Comparison of ENCODE assay signal across 5 worm cellular contexts in genomic region chrX:12693150-12693589, ce11.
TF ChIP-seq lines count a peak whose summit lies in the region.

No protein-coding gene starts in this region.

TF ChIP-seq in whole organism, L1 larva, 84 proteins besides CTCF, POLR2A, EP300 and RAD21:
- TF ChIP-seq swsn-7 (tag; optimal IDR thresholded peaks at IDR 0.05; lab: Kevin White, UChicago): peak; percentile 5
- peak; percentile 6 for TF ChIP-seq nhr-71 (tag; optimal IDR thresholded peaks at IDR 0.05; lab: Kevin White, UChicago)
- peak; percentile 21 for TF ChIP-seq nhr-47 (tag; optimal IDR thresholded peaks at IDR 0.05; lab: Kevin White, UChicago)
- TF ChIP-seq zag-1 (tag; optimal IDR thresholded peaks at IDR 0.05; lab: Kevin White, UChicago): no peak
- no peak for TF ChIP-seq irx-1 (tag; optimal IDR thresholded peaks at IDR 0.05; lab: Kevin White, UChicago)

TF ChIP-seq in whole organism, L3 larva, 47 proteins besides CTCF, POLR2A, EP300 and RAD21:
- TF ChIP-seq nhr-23 (tag; optimal IDR thresholded peaks at IDR 0.05; lab: Kevin White, UChicago): no peak
- no peak for TF ChIP-seq lin-39 (tag; optimal IDR thresholded peaks at IDR 0.05; lab: Kevin White, UChicago)
- TF ChIP-seq R02D3.7 (tag; optimal IDR thresholded peaks at IDR 0.05; lab: Kevin White, UChicago): no peak
- no peak for TF ChIP-seq ceh-82 (tag; optimal IDR thresholded peaks at IDR 0.05; lab: Kevin White, UChicago)
- TF ChIP-seq ZK546.5 (tag; optimal IDR thresholded peaks at IDR 0.05; lab: Kevin White, UChicago): no peak
- no peak for TF ChIP-seq nhr-11 (tag; optimal IDR thresholded peaks at IDR 0.05; lab: Kevin White, UChicago)
- TF ChIP-seq ceh-28 (tag; optimal IDR thresholded peaks at IDR 0.05; lab: Kevin White, UChicago): no peak
- no peak for TF ChIP-seq sea-2 (GFP tag; optimal IDR thresholded peaks at IDR 0.05; lab: Kevin White, UChicago)
- peak; percentile 34 for TF ChIP-seq tbx-2 (tag; optimal IDR thresholded peaks at IDR 0.05; lab: Kevin White, UChicago)
- TF ChIP-seq nfya-1 (tag; optimal IDR thresholded peaks at IDR 0.05; lab: Kevin White, UChicago; ENCODE audit: insufficient read depth): peak; percentile 3

TF ChIP-seq in whole organism, early embryonic, 17 proteins besides CTCF, POLR2A, EP300 and RAD21:
- TF ChIP-seq ceh-36 (tag; optimal IDR thresholded peaks at IDR 0.05; lab: Kevin White, UChicago) (no peak), tbx-11 (GFP tag; IDR thresholded peaks at IDR 0.05; lab: Robert Waterston, UW) (0 out of 2 replicates have a peak, but pooled peaks have one; percentile 31), ama-1 (optimal IDR thresholded peaks at IDR 0.05; lab: Kevin White, UChicago) (peak; percentile 89), F13C5.2 (tag; optimal IDR thresholded peaks at IDR 0.05; lab: Kevin White, UChicago) (no peak), hnd-1 (tag; optimal IDR thresholded peaks at IDR 0.05; lab: Kevin White, UChicago) (no peak), tbx-37 (GFP tag; conservative IDR thresholded peaks at IDR 0.05; lab: Robert Waterston, UW) (0 out of 2 replicates have a peak, but pooled peaks have one; percentile 8), hmg-4 (GFP tag; optimal IDR thresholded peaks at IDR 0.05; lab: Kevin White, UChicago) (no peak), ceh-13 (GFP tag; optimal IDR thresholded peaks at IDR 0.05; lab: Kevin White, UChicago) (peak; percentile 1), hmbx-1 (tag; optimal IDR thresholded peaks at IDR 0.05; lab: Kevin White, UChicago) (no peak), B0310.2 (tag; optimal IDR thresholded peaks at IDR 0.05; lab: Kevin White, UChicago) (peak; percentile 61), aly-1 (tag; optimal IDR thresholded peaks at IDR 0.05; lab: Kevin White, UChicago) (peak; percentile 66), scrt-1 (GFP tag; IDR thresholded peaks at IDR 0.05; lab: Robert Waterston, UW) (peak; percentile 37; the same call in 1 of the 2 replicates), ets-7 (tag; optimal IDR thresholded peaks at IDR 0.05; lab: Kevin White, UChicago) (no peak), sea-1 (GFP tag; conservative IDR thresholded peaks at IDR 0.05; lab: Robert Waterston, UW) (no peak; the same call in 1 of the 2 replicates), flt-1 (GFP tag; IDR thresholded peaks at IDR 0.05; lab: Robert Waterston, UW) (peak; percentile 31; the same call in 1 of the 2 replicates), tra-4 (tag; optimal IDR thresholded peaks at IDR 0.05; lab: Kevin White, UChicago) (no peak), pes-1 (GFP tag; IDR thresholded peaks at IDR 0.05; lab: Robert Waterston, UW) (no peak; the same call in none of the 2 replicates)

TF ChIP-seq in whole organism, midembryonic, 9 proteins besides CTCF, POLR2A, EP300 and RAD21:
- peak; percentile 73; the same call in 1 of the 2 replicates for TF ChIP-seq ztf-23 (GFP tag; IDR thresholded peaks at IDR 0.05; lab: Robert Waterston, UW)
- TF ChIP-seq cog-1 (tag; optimal IDR thresholded peaks at IDR 0.05; lab: Kevin White, UChicago): no peak
- no peak for TF ChIP-seq tab-1 (GFP tag; IDR thresholded peaks at IDR 0.05; lab: Robert Waterston, UW)
- TF ChIP-seq klf-2 (GFP tag; conservative IDR thresholded peaks at IDR 0.05; lab: Robert Waterston, UW): no peak
- no peak for TF ChIP-seq ztf-29 (GFP tag; IDR thresholded peaks at IDR 0.05; lab: Robert Waterston, UW)
- no peak for TF ChIP-seq ref-1 (GFP tag; conservative IDR thresholded peaks at IDR 0.05; lab: Robert Waterston, UW)
- TF ChIP-seq flt-1 (GFP tag; IDR thresholded peaks at IDR 0.05; lab: Robert Waterston, UW): peak; percentile 65
- TF ChIP-seq med-1 (GFP tag; optimal IDR thresholded peaks at IDR 0.05; lab: Kevin White, UChicago; ENCODE audit: insufficient read depth): no peak

TF ChIP-seq in whole organism, young adult, 124 proteins besides CTCF, POLR2A, EP300 and RAD21:
- TF ChIP-seq ZK185.1 (tag; optimal IDR thresholded peaks at IDR 0.05; lab: Kevin White, UChicago; ENCODE audit: poor library complexity, severe bottlenecking): peak; percentile 28
- TF ChIP-seq cebp-2 (GFP tag; IDR thresholded peaks at IDR 0.05; lab: Robert Waterston, UW): no peak
- TF ChIP-seq ama-1 (optimal IDR thresholded peaks at IDR 0.05; lab: Kevin White, UChicago): no peak
- peak in 1 of 2 experiments; percentile 50 for TF ChIP-seq ama-1 (GFP tag; optimal IDR thresholded peaks at IDR 0.05; lab: Kevin White, UChicago)
- no peak for TF ChIP-seq nhr-90 (tag; optimal IDR thresholded peaks at IDR 0.05; lab: Kevin White, UChicago)
- no peak for TF ChIP-seq pbrm-1 (GFP tag; IDR thresholded peaks at IDR 0.05; lab: Robert Waterston, UW)
- peak in 1 of 3 experiments; percentile 7 for TF ChIP-seq lin-35 (GFP tag; optimal IDR thresholded peaks at IDR 0.05; lab: Kevin White, UChicago)
- no peak for TF ChIP-seq mxl-1 (tag; optimal IDR thresholded peaks at IDR 0.05; lab: Kevin White, UChicago)
- no peak for TF ChIP-seq hsf-1 (GFP tag; IDR thresholded peaks at IDR 0.05; lab: Robert Waterston, UW)
- TF ChIP-seq mes-4 (tag; optimal IDR thresholded peaks at IDR 0.05; lab: Kevin White, UChicago): no peak
- TF ChIP-seq madf-10 (tag; optimal IDR thresholded peaks at IDR 0.05; lab: Kevin White, UChicago): no peak
